Fruit fly (Drosophila melanogaster): ENCODE results near the gene CG11619.

CG11619 gene

dm6 chr3L:18996030-18996773 is 8.1 kb upstream of the CG11619 start (continued):
- no peak for TF ChIP-seq nerfin-1 (tag; optimal IDR thresholded peaks at IDR 0.05)
- peak; percentile 40 for TF ChIP-seq CG12219 (GFP tag; optimal IDR thresholded peaks at IDR 0.05)
- peak; percentile 0 for TF ChIP-seq CG13123 (GFP tag; optimal IDR thresholded peaks at IDR 0.05)
- TF ChIP-seq HLHmδ (GFP tag; optimal IDR thresholded peaks at IDR 0.05): no peak
- TF ChIP-seq Hand (GFP tag; optimal IDR thresholded peaks at IDR 0.05): no peak
- TF ChIP-seq HLH4C (GFP tag; IDR thresholded peaks at IDR 0.05; ENCODE audit: partially characterized antibody): no peak
- peak; percentile 72 for TF ChIP-seq wdn (GFP tag; IDR thresholded peaks at IDR 0.05)
- peak; percentile 18 for TF ChIP-seq grn (GFP tag; optimal IDR thresholded peaks at IDR 0.05)
- TF ChIP-seq Usf (GFP tag; optimal IDR thresholded peaks at IDR 0.05): peak; percentile 74
- TF ChIP-seq CG13424 (tag; optimal IDR thresholded peaks at IDR 0.05): peak; percentile 50
- 0 out of 3 replicates have a peak, but pooled peaks have one; percentile 22 for TF ChIP-seq Mrtf (GFP tag; IDR thresholded peaks at IDR 0.05)
- no peak for TF ChIP-seq CG12071 (GFP tag; optimal IDR thresholded peaks at IDR 0.05)
- TF ChIP-seq CG15479 (GFP tag; optimal IDR thresholded peaks at IDR 0.05): no peak
- TF ChIP-seq MTF-1 (GFP tag; optimal IDR thresholded peaks at IDR 0.05; ENCODE audit: borderline replicate concordance): peak; percentile 71
- TF ChIP-seq cg (GFP tag; optimal IDR thresholded peaks at IDR 0.05): peak; percentile 42
- TF ChIP-seq usp (GFP tag; optimal IDR thresholded peaks at IDR 0.05): no peak
- peak; percentile 57 to 77 for TF ChIP-seq Hr51 (GFP tag; optimal IDR thresholded peaks at IDR 0.05)
- no peak for TF ChIP-seq eve (GFP tag; optimal IDR thresholded peaks at IDR 0.05)
- no peak for TF ChIP-seq cad (GFP tag; optimal IDR thresholded peaks at IDR 0.05)
- no peak for TF ChIP-seq CG31365 (tag; optimal IDR thresholded peaks at IDR 0.05)
- peak; percentile 46 for TF ChIP-seq sob (GFP tag; IDR thresholded peaks at IDR 0.05)
- no peak for TF ChIP-seq hth (optimal IDR thresholded peaks at IDR 0.05)
- no peak for TF ChIP-seq ERR (GFP tag; optimal IDR thresholded peaks at IDR 0.05)
- TF ChIP-seq CG4820 (GFP tag; optimal IDR thresholded peaks at IDR 0.05): peak; percentile 56
- TF ChIP-seq repo (GFP tag; optimal IDR thresholded peaks at IDR 0.05): no peak
- peak; percentile 10 for TF ChIP-seq odd (GFP tag; optimal IDR thresholded peaks at IDR 0.05)
- TF ChIP-seq fu2 (GFP tag; optimal IDR thresholded peaks at IDR 0.05): peak; percentile 81
- TF ChIP-seq Ptx1 (GFP tag; IDR thresholded peaks at IDR 0.05): peak; percentile 74
- TF ChIP-seq trem (tag; optimal IDR thresholded peaks at IDR 0.05): no peak
- TF ChIP-seq CG4707 (GFP tag; optimal IDR thresholded peaks at IDR 0.05): no peak
- TF ChIP-seq Fer2 (tag; optimal IDR thresholded peaks at IDR 0.05): peak; percentile 24
- TF ChIP-seq CG9797 (GFP tag; optimal IDR thresholded peaks at IDR 0.05): no peak
- no peak for TF ChIP-seq TFAM (GFP tag; optimal IDR thresholded peaks at IDR 0.05)
- TF ChIP-seq tgo (GFP tag; IDR thresholded peaks at IDR 0.05): peak; percentile 72
- no peak for TF ChIP-seq tll (GFP tag; optimal IDR thresholded peaks at IDR 0.05)
- peak; percentile 56 for TF ChIP-seq ems (GFP tag; optimal IDR thresholded peaks at IDR 0.05)
- peak; percentile 35 for TF ChIP-seq caup (GFP tag; optimal IDR thresholded peaks at IDR 0.05; ENCODE audit: severe bottlenecking)
- peak; percentile 50 for TF ChIP-seq NK7.1 (GFP tag; optimal IDR thresholded peaks at IDR 0.05)
- TF ChIP-seq H2.0 (GFP tag; IDR thresholded peaks at IDR 0.05): peak; percentile 42; the same call in 1 of the 2 replicates
- TF ChIP-seq ro (GFP tag; IDR thresholded peaks at IDR 0.05): 0 out of 2 replicates have a peak, but pooled peaks have one; percentile 14
- no peak for TF ChIP-seq Hr78 (GFP tag; optimal IDR thresholded peaks at IDR 0.05)
- TF ChIP-seq ewg (GFP tag; optimal IDR thresholded peaks at IDR 0.05): peak; percentile 49
- TF ChIP-seq B-H2 (GFP tag; optimal IDR thresholded peaks at IDR 0.05): no peak
- TF ChIP-seq CG10209 (GFP tag; optimal IDR thresholded peaks at IDR 0.05): peak; percentile 76
- TF ChIP-seq klu (GFP tag; IDR thresholded peaks at IDR 0.05): peak; percentile 73
- TF ChIP-seq Myb (GFP tag; optimal IDR thresholded peaks at IDR 0.05): peak; percentile 63
- TF ChIP-seq E2f2 (GFP tag; IDR thresholded peaks at IDR 0.05): peak; percentile 10; the same call in 1 of the 2 replicates
- peak; percentile 46 for TF ChIP-seq CG7987 (GFP tag; optimal IDR thresholded peaks at IDR 0.05)
